Fruit fly (Drosophila melanogaster) whole organism, embryonic: ENCODE measurements around the gene CG3662.

Experiments used
- ATbp ChIP-seq: fragments of 200-800 bp; sonication (Bioruptor generic); optimal IDR thresholded peaks from 2 replicates; lab custom pipeline; 2017; ENCODE audit warnings: missing biosample characterization, mild to moderate bottlenecking, missing genetic modification characterization, missing genetic modification reagents
- Bgb ChIP-seq: fragments of 200-800 bp; sonication (Bioruptor generic); IDR thresholded peaks from 2 replicates; pipeline ENCODE4 v1.3.6; 2022; ENCODE audit warnings: missing biosample characterization, missing genetic modification characterization; ENCODE audit not compliant: partially characterized antibody
- CG10366 ChIP-seq: fragments of 200-800 bp; sonication (Bioruptor generic); IDR thresholded peaks from 2 replicates; pipeline ENCODE4 v1.3.6; 2022; ENCODE audit warnings: missing biosample characterization, missing genetic modification characterization
- CG11560 ChIP-seq: fragments of 200-800 bp; sonication (Bioruptor generic); IDR thresholded peaks from 3 replicates; pipeline ENCODE4 v1.3.6; 2022; ENCODE audit warnings: missing biosample characterization, missing genetic modification characterization
- CG11723 ChIP-seq: fragments of 200-800 bp; sonication (Bioruptor generic); optimal IDR thresholded peaks from 2 replicates; lab custom pipeline; 2017; ENCODE audit warnings: missing biosample characterization, mild to moderate bottlenecking, missing genetic modification characterization
- CG12391 ChIP-seq: fragments of 200-800 bp; sonication (Bioruptor generic); optimal IDR thresholded peaks from 3 replicates; lab custom pipeline; 2018; ENCODE audit warnings: missing biosample characterization, mild to moderate bottlenecking, missing genetic modification characterization, moderate library complexity
- CG13424 ChIP-seq: fragments of 200-800 bp; sonication (Bioruptor generic); optimal IDR thresholded peaks from 2 replicates; lab custom pipeline; 2019; ENCODE audit warnings: missing biosample characterization, mild to moderate bottlenecking, missing genetic modification characterization, moderate library complexity
- CG14860 ChIP-seq: fragments of 200-800 bp; sonication (Bioruptor generic); IDR thresholded peaks from 3 replicates; pipeline ENCODE4 v1.3.6; 2022; ENCODE audit warnings: missing biosample characterization, missing genetic modification characterization; ENCODE audit not compliant: partially characterized antibody
- CG15479 ChIP-seq: fragments of 200-800 bp; sonication (Bioruptor generic); optimal IDR thresholded peaks from 3 replicates; lab custom pipeline; 2019; ENCODE audit warnings: missing biosample characterization, mild to moderate bottlenecking, missing genetic modification characterization, moderate library complexity
- CG15601 ChIP-seq: fragments of 200-800 bp; sonication (Bioruptor generic); optimal IDR thresholded peaks from 3 replicates; lab custom pipeline; 2019; ENCODE audit warnings: missing biosample characterization, mild to moderate bottlenecking, missing genetic modification characterization, moderate library complexity
- CG17829 ChIP-seq: fragments of 200-800 bp; optimal IDR thresholded peaks from 2 replicates; lab custom pipeline; 2019; ENCODE audit warnings: missing biosample characterization, mild to moderate bottlenecking, missing genetic modification characterization, moderate library complexity
- CG30020 ChIP-seq: fragments of 200-800 bp; optimal IDR thresholded peaks from 2 replicates; lab custom pipeline; 2019; ENCODE audit warnings: missing biosample characterization, mild to moderate bottlenecking, missing genetic modification characterization, moderate library complexity
- CG31365 ChIP-seq: fragments of 200-800 bp; sonication (Bioruptor generic); optimal IDR thresholded peaks from 2 replicates; lab custom pipeline; 2018; ENCODE audit warnings: missing biosample characterization, mild to moderate bottlenecking, missing genetic modification characterization
- CG32767 ChIP-seq: fragments of 200-800 bp; sonication (Bioruptor generic); IDR thresholded peaks from 2 replicates; pipeline ENCODE4 v1.3.6; 2022; ENCODE audit warnings: missing biosample characterization, missing genetic modification characterization
- CG3281 ChIP-seq: fragments of 200-800 bp; sonication (Bioruptor generic); optimal IDR thresholded peaks from 3 replicates; lab custom pipeline; 2017; ENCODE audit warnings: missing biosample characterization, mild to moderate bottlenecking, missing genetic modification characterization
- CG3726 ChIP-seq: fragments of 200-800 bp; sonication (Bioruptor generic); IDR thresholded peaks from 3 replicates; pipeline ENCODE4, ENCODE4 v1.3.6; 2022; ENCODE audit warnings: missing biosample characterization, missing genetic modification characterization
- CG4282 ChIP-seq: fragments of 200-800 bp; sonication (Bioruptor generic); optimal IDR thresholded peaks from 2 replicates; lab custom pipeline; 2016; ENCODE audit warnings: missing biosample characterization, missing genetic modification characterization
- CG4424 ChIP-seq: fragments of 200-800 bp; sonication (Bioruptor generic); optimal IDR thresholded peaks from 3 replicates; lab custom pipeline; 2016; ENCODE audit warnings: missing biosample characterization, missing genetic modification characterization
- CG4820 ChIP-seq: fragments of 200-800 bp; sonication (Bioruptor generic); optimal IDR thresholded peaks from 3 replicates; lab custom pipeline; 2016; ENCODE audit warnings: missing biosample characterization, missing genetic modification characterization
- CG8089 ChIP-seq: fragments of 200-800 bp; sonication (Bioruptor generic); optimal IDR thresholded peaks from 3 replicates; lab custom pipeline; 2016; ENCODE audit warnings: missing biosample characterization, missing genetic modification characterization
- CG9727 ChIP-seq: fragments of 200-800 bp; sonication (Bioruptor generic); optimal IDR thresholded peaks from 3 replicates; lab custom pipeline; 2017; ENCODE audit warnings: missing biosample characterization, mild to moderate bottlenecking, missing genetic modification characterization
- Fer1 ChIP-seq: fragments of 200-800 bp; sonication (Bioruptor generic); optimal IDR thresholded peaks from 2 replicates; lab custom pipeline; 2017; ENCODE audit warnings: missing biosample characterization, mild to moderate bottlenecking, missing genetic modification characterization
- Gsc ChIP-seq: fragments of 200-800 bp; sonication (Bioruptor generic); IDR thresholded peaks from 2 replicates; pipeline ENCODE4 v1.3.6; 2022; ENCODE audit warnings: missing biosample characterization, missing genetic modification characterization
- Gug ChIP-seq: fragments of 200-800 bp; sonication (Bioruptor generic); IDR thresholded peaks from 4 replicates; pipeline ENCODE4 v1.3.6; 2022; ENCODE audit warnings: missing biosample characterization, missing genetic modification characterization
- Hmr ChIP-seq: fragments of 200-800 bp; sonication (Bioruptor generic); optimal IDR thresholded peaks from 3 replicates; lab custom pipeline; 2017; ENCODE audit warnings: mild to moderate bottlenecking, missing biosample characterization, missing genetic modification reagents, missing genetic modification characterization
- MBD-R2 ChIP-seq: fragments of 200-800 bp; sonication (Bioruptor generic); IDR thresholded peaks from 2 replicates; pipeline ENCODE4 v1.3.6; 2022; ENCODE audit warnings: missing biosample characterization, missing genetic modification characterization
- Tbp ChIP-seq: fragments of >200 bp; optimal IDR thresholded peaks from 2 replicates; lab custom pipeline; 2018; ENCODE audit warnings: missing biosample characterization, missing genetic modification characterization
- aop ChIP-seq: fragments of 200-800 bp; sonication (Bioruptor generic); IDR thresholded peaks from 2 replicates; pipeline ENCODE4 v1.3.6; 2022; ENCODE audit warnings: missing biosample characterization, missing genetic modification characterization
- az2 ChIP-seq: fragments of 200-800 bp; sonication (Bioruptor generic); optimal IDR thresholded peaks from 3 replicates; lab custom pipeline; 2016; ENCODE audit warnings: missing biosample characterization, missing genetic modification characterization
- bsh ChIP-seq, 2 experiments: fragments of 200-800 bp; sonication (Bioruptor generic); optimal IDR thresholded peaks; 2 replicates each; lab custom pipeline; 2017 to 2018; ENCODE audit warnings: mild to moderate bottlenecking in 2 of 2, missing biosample characterization in 2 of 2, missing genetic modification characterization in 2 of 2, moderate library complexity in 1 of 2
- fd96Cb ChIP-seq: fragments of 200-800 bp; sonication (Bioruptor generic); optimal IDR thresholded peaks from 2 replicates; lab custom pipeline; 2018; ENCODE audit warnings: missing biosample characterization, mild to moderate bottlenecking, missing genetic modification characterization, moderate library complexity
- gem ChIP-seq: fragments of 200-800 bp; sonication (Bioruptor generic); optimal IDR thresholded peaks from 2 replicates; lab custom pipeline; 2019; ENCODE audit warnings: missing biosample characterization, mild to moderate bottlenecking, missing genetic modification characterization, moderate library complexity
- gt ChIP-seq: fragments of 200-800 bp; sonication (Bioruptor generic); IDR thresholded peaks from 2 replicates; pipeline ENCODE4 v1.3.6; 2022; ENCODE audit warnings: missing biosample characterization, missing genetic modification characterization
- hbn ChIP-seq: fragments of 200-800 bp; sonication (Bioruptor generic); IDR thresholded peaks from 2 replicates; pipeline ENCODE4 v1.3.6; 2022; ENCODE audit warnings: missing biosample characterization, missing genetic modification characterization; ENCODE audit not compliant: partially characterized antibody
- jigr1 ChIP-seq: fragments of 200-800 bp; sonication (Bioruptor generic); IDR thresholded peaks from 3 replicates; pipeline ENCODE4 v1.3.6; 2022; ENCODE audit warnings: missing biosample characterization, missing genetic modification characterization
- jumu ChIP-seq: fragments of 200-800 bp; sonication (Bioruptor generic); optimal IDR thresholded peaks from 3 replicates; lab custom pipeline; 2016; ENCODE audit warnings: missing biosample characterization, missing genetic modification characterization
- mirr ChIP-seq: fragments of 200-800 bp; sonication (Bioruptor generic); optimal IDR thresholded peaks from 3 replicates; lab custom pipeline; 2018; ENCODE audit warnings: missing biosample characterization, mild to moderate bottlenecking, missing genetic modification characterization
- odd ChIP-seq: fragments of 200-800 bp; sonication (Bioruptor generic); optimal IDR thresholded peaks from 2 replicates; lab custom pipeline; 2017; ENCODE audit warnings: missing biosample characterization, mild to moderate bottlenecking, missing genetic modification characterization
- peb ChIP-seq: fragments of 200-800 bp; sonication (Bioruptor generic); IDR thresholded peaks from 2 replicates; pipeline ENCODE4 v1.3.6; 2022; ENCODE audit warnings: missing biosample characterization, missing genetic modification characterization
- prd ChIP-seq, 3 experiments: fragments of >200 bp in 2 of 3; fragments of 200-800 bp in 1 of 3; sonication (Bioruptor generic) in 1 of 3; optimal IDR thresholded peaks in 2 of 3; IDR thresholded peaks in 1 of 3; 2 replicates in 2 of 3; 3 replicates in 1 of 3; pipeline versions ENCODE4 v1.3.6 to Lab custom; 2017 to 2022; ENCODE audit warnings: missing biosample characterization in 1 of 3, missing genetic modification characterization in 1 of 3
- ro ChIP-seq: fragments of 200-800 bp; sonication (Bioruptor generic); IDR thresholded peaks from 2 replicates; pipeline ENCODE4 v1.3.6; 2022; ENCODE audit warnings: missing biosample characterization, missing genetic modification characterization
- scrt ChIP-seq: fragments of 200-800 bp; sonication (Bioruptor generic); optimal IDR thresholded peaks from 2 replicates; lab custom pipeline; 2018; ENCODE audit warnings: missing biosample characterization, mild to moderate bottlenecking, missing genetic modification characterization, moderate library complexity
- sd ChIP-seq: fragments of 200-800 bp; sonication (Bioruptor generic); optimal IDR thresholded peaks from 3 replicates; lab custom pipeline; 2018; ENCODE audit warnings: missing biosample characterization, mild to moderate bottlenecking, missing genetic modification characterization, moderate library complexity
- seq ChIP-seq: fragments of 200-800 bp; sonication (Bioruptor generic); IDR thresholded peaks from 2 replicates; pipeline ENCODE4 v1.3.6; 2022; ENCODE audit warnings: missing biosample characterization, missing genetic modification characterization
- sima ChIP-seq: fragments of 200-800 bp; sonication (Bioruptor generic); optimal IDR thresholded peaks from 2 replicates; lab custom pipeline; 2016; ENCODE audit warnings: missing biosample characterization, missing genetic modification characterization
- slou ChIP-seq: fragments of 200-800 bp; sonication (Bioruptor generic); optimal IDR thresholded peaks from 3 replicates; lab custom pipeline; 2016; ENCODE audit warnings: missing biosample characterization, missing genetic modification characterization
- so ChIP-seq: fragments of 200-800 bp; sonication (Bioruptor generic); IDR thresholded peaks from 3 replicates; pipeline ENCODE4 v1.3.6; 2022; ENCODE audit warnings: missing biosample characterization, missing genetic modification characterization
- tap ChIP-seq: fragments of 200-800 bp; optimal IDR thresholded peaks from 3 replicates; lab custom pipeline; 2019; ENCODE audit warnings: missing biosample characterization, mild to moderate bottlenecking, missing genetic modification characterization, moderate library complexity
- wdn ChIP-seq: fragments of 200-800 bp; sonication (Bioruptor generic); IDR thresholded peaks from 2 replicates; pipeline ENCODE4 v1.3.6; 2022; ENCODE audit warnings: missing biosample characterization, missing genetic modification characterization

CG3662 gene

DNA sequence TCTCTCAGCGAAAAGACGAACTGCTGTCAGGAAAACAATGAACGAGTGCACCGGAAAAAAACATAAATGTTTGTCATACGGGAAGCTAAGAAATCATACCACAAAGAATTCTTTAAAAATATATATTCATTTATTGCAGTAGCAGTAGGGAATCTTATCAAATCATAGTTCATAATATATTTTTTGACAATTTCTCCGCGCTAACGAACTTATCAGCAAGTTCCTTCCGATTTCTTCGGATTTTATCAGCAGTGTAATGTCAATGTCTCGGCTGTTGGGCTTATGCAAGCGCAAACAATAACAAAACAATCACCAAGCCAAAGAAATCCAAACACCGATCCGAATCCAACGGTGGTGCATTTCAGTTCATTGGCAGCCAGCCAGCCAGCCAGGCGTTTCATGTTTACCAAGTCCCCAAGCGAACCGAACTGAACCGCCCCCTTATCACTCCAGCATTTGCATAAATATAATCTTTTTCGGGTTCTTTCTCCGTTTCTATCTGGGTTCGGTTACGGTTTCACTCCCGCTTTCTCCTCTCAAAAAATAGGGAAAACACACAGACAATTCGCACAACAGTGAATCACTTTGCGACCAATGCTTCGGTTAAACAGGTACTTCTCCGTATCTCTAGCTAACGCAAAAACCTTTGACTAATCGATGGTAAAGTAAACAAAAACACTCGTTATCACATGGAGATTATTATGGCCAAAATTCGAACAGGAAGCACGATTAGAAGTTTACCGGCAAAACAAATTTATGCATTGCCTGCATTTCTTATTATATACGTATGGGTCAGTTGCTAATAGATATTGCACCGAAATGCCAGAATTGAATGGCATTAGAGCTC, 6.7 kb downstream of the CG3662 start (continued):
- TF ChIP-seq CG3281 (GFP tag; lab: Kevin White, UChicago), result no peak
- peak; percentile 27; the same call in 1 of the 2 replicates for TF ChIP-seq CG32767 (GFP tag; lab: Robert Waterston, UW)
- peak; percentile 39 for TF ChIP-seq fd96Cb
- no peak for TF ChIP-seq jumu (GFP tag; lab: Kevin White, UChicago)
- peak in 1 of 2 experiments; percentile 60 for TF ChIP-seq bsh (GFP tag; optimal IDR thresholded peaks at IDR 0.05; lab: Kevin White, UChicago)
- TF ChIP-seq CG13424 (tag; lab: Kevin White, UChicago), result peak; percentile 39
- no peak for TF ChIP-seq sd (tag; lab: Kevin White, UChicago)
- no peak for TF ChIP-seq CG31365
- TF ChIP-seq odd (GFP tag; lab: Kevin White, UChicago), result peak; percentile 29
- TF ChIP-seq seq (GFP tag; lab: Robert Waterston, UW), result 0 out of 2 replicates have a peak, but pooled peaks have one; percentile 21
- TF ChIP-seq CG4424 (GFP tag; lab: Kevin White, UChicago), result peak; percentile 30
- TF ChIP-seq CG30020 (tag; lab: Kevin White, UChicago), result no peak
- TF ChIP-seq jigr1, result no peak
- TF ChIP-seq scrt (GFP tag; lab: Kevin White, UChicago), result no peak
- TF ChIP-seq CG11723 (GFP tag; lab: Kevin White, UChicago), result no peak
- TF ChIP-seq Hmr (GFP tag; lab: Kevin White, UChicago), result no peak
- no peak for TF ChIP-seq Bgb (GFP tag; lab: Robert Waterston, UW)
- peak; percentile 42 for TF ChIP-seq CG15479 (GFP tag; lab: Kevin White, UChicago)
- TF ChIP-seq Gug (GFP tag; lab: Robert Waterston, UW), result no peak
- no peak for TF ChIP-seq sima (GFP tag; lab: Kevin White, UChicago)
- TF ChIP-seq CG17829 (tag; lab: Kevin White, UChicago), result peak; percentile 11
- no peak for TF ChIP-seq CG4820 (GFP tag; lab: Kevin White, UChicago)
- peak; percentile 11 for TF ChIP-seq CG9727 (GFP tag; lab: Kevin White, UChicago)
- no peak for TF ChIP-seq aop (GFP tag; lab: Robert Waterston, UW)
- peak; percentile 33 for TF ChIP-seq CG8089
- no peak; the same call in 1 of the 2 replicates for TF ChIP-seq CG10366
- no peak for TF ChIP-seq gt
- no peak for TF ChIP-seq Tbp (GFP tag; lab: Kevin White, UChicago)
- no peak for TF ChIP-seq CG11560 (tag; lab: Robert Waterston, UW)
- TF ChIP-seq Fer1 (GFP tag; lab: Kevin White, UChicago), result no peak
- TF ChIP-seq slou (GFP tag; lab: Kevin White, UChicago), result no peak
- peak; percentile 44 for TF ChIP-seq tap
- TF ChIP-seq Gsc, result no peak
- TF ChIP-seq MBD-R2, result no peak
- TF ChIP-seq ro (GFP tag; lab: Robert Waterston, UW), result no peak
- TF ChIP-seq gem (tag; lab: Kevin White, UChicago), result peak; percentile 84
- TF ChIP-seq CG12391 (tag; lab: Kevin White, UChicago), result peak; percentile 74
- no peak for TF ChIP-seq CG4282 (GFP tag; lab: Kevin White, UChicago)
- TF ChIP-seq so, result 0 out of 3 replicates have a peak, but pooled peaks have one; percentile 11
- peak; percentile 45 for TF ChIP-seq az2 (GFP tag; lab: Kevin White, UChicago)
- peak; percentile 27 for TF ChIP-seq CG15601 (tag; lab: Kevin White, UChicago)
- TF ChIP-seq prd (optimal IDR thresholded peaks at IDR 0.05; lab: Kevin White, UChicago), result no peak
- peak; percentile 21; the same call in 1 of the 3 replicates for TF ChIP-seq prd (GFP tag; IDR thresholded peaks at IDR 0.05; lab: Robert Waterston, UW)
- peak; percentile 84 for TF ChIP-seq ATbp (GFP tag; lab: Kevin White, UChicago)
- TF ChIP-seq CG3726, result no peak
- no peak for TF ChIP-seq peb
- TF ChIP-seq mirr, result no peak
- no peak for TF ChIP-seq hbn
- TF ChIP-seq CG14860, result no peak
- TF ChIP-seq wdn, result no peak
